Fruit fly (Drosophila melanogaster) whole organism, embryonic: Measurements from ENCODE around the gene Der-2.

Experiments used
- Atf3 ChIP-seq: fragments of 200-800 bp; sonication (Bioruptor generic); optimal IDR thresholded peaks from 3 replicates; lab custom pipeline; 2016; ENCODE audit warnings: missing biosample characterization, missing genetic modification characterization
- BEAF-32 ChIP-seq: fragments of 200-800 bp; sonication (Bioruptor generic); optimal IDR thresholded peaks from 3 replicates; lab custom pipeline; 2017; ENCODE audit warnings: missing biosample characterization, missing genetic modification characterization, mild to moderate bottlenecking, moderate library complexity, missing genetic modification reagents
- CG12299 ChIP-seq: fragments of 200-800 bp; sonication (Bioruptor generic); optimal IDR thresholded peaks from 2 replicates; lab custom pipeline; 2018; ENCODE audit warnings: missing biosample characterization, mild to moderate bottlenecking, missing genetic modification characterization
- CG12942 ChIP-seq: fragments of 200-800 bp; sonication (Bioruptor generic); optimal IDR thresholded peaks from 3 replicates; lab custom pipeline; 2016; ENCODE audit warnings: missing biosample characterization, missing genetic modification characterization
- CG14441 ChIP-seq: fragments of 200-800 bp; sonication (Bioruptor generic); IDR thresholded peaks from 2 replicates; pipeline ENCODE4 v1.3.6; 2022; ENCODE audit warnings: missing biosample characterization, missing genetic modification characterization
- CG14710 ChIP-seq: fragments of 200-800 bp; sonication (Bioruptor generic); optimal IDR thresholded peaks from 3 replicates; lab custom pipeline; 2019; ENCODE audit warnings: missing biosample characterization, mild to moderate bottlenecking, missing genetic modification characterization, moderate library complexity
- CG14860 ChIP-seq: fragments of 200-800 bp; sonication (Bioruptor generic); IDR thresholded peaks from 3 replicates; pipeline ENCODE4 v1.3.6; 2022; ENCODE audit warnings: missing biosample characterization, missing genetic modification characterization; ENCODE audit not compliant: partially characterized antibody
- CG14965 ChIP-seq: fragments of 200-800 bp; sonication (Bioruptor generic); optimal IDR thresholded peaks from 2 replicates; lab custom pipeline; 2016; ENCODE audit warnings: missing biosample characterization, missing genetic modification characterization, borderline replicate concordance
- CG1602 ChIP-seq: fragments of 200-800 bp; sonication (Bioruptor generic); optimal IDR thresholded peaks from 3 replicates; lab custom pipeline; 2016; ENCODE audit warnings: missing biosample characterization, missing genetic modification characterization
- CG18262 ChIP-seq: fragments of 200-800 bp; optimal IDR thresholded peaks from 3 replicates; lab custom pipeline; 2019; ENCODE audit warnings: missing biosample characterization, mild to moderate bottlenecking, missing genetic modification characterization, moderate library complexity
- CG18476 ChIP-seq: fragments of 200-800 bp; sonication (Bioruptor generic); optimal IDR thresholded peaks from 2 replicates; lab custom pipeline; 2016; ENCODE audit warnings: missing biosample characterization, mild to moderate bottlenecking, missing genetic modification characterization
- CG2875 ChIP-seq: fragments of 200-800 bp; sonication (Bioruptor generic); optimal IDR thresholded peaks from 2 replicates; lab custom pipeline; 2017; ENCODE audit warnings: missing biosample characterization, mild to moderate bottlenecking, missing genetic modification characterization, missing genetic modification reagents
- CG3847 ChIP-seq: fragments of 200-800 bp; sonication (Bioruptor generic); IDR thresholded peaks from 2 replicates; pipeline ENCODE4 v1.3.6; 2022; ENCODE audit warnings: missing biosample characterization, missing genetic modification characterization
- CG6791 ChIP-seq: fragments of 200-800 bp; sonication (Bioruptor generic); IDR thresholded peaks from 3 replicates; pipeline ENCODE4 v1.3.6; 2022; ENCODE audit warnings: missing biosample characterization, missing genetic modification characterization; ENCODE audit not compliant: partially characterized antibody
- CG6854 ChIP-seq: fragments of 200-800 bp; sonication (Bioruptor generic); optimal IDR thresholded peaks from 3 replicates; lab custom pipeline; 2017; ENCODE audit warnings: missing biosample characterization, mild to moderate bottlenecking, missing genetic modification characterization
- CG8924 ChIP-seq: fragments of 200-800 bp; optimal IDR thresholded peaks from 3 replicates; lab custom pipeline; 2019; ENCODE audit warnings: missing biosample characterization, mild to moderate bottlenecking, missing genetic modification characterization, moderate library complexity
- CG9727 ChIP-seq: fragments of 200-800 bp; sonication (Bioruptor generic); optimal IDR thresholded peaks from 3 replicates; lab custom pipeline; 2017; ENCODE audit warnings: missing biosample characterization, mild to moderate bottlenecking, missing genetic modification characterization
- D19A ChIP-seq: fragments of 200-800 bp; optimal IDR thresholded peaks from 3 replicates; lab custom pipeline; 2019; ENCODE audit warnings: missing biosample characterization, mild to moderate bottlenecking, missing genetic modification characterization, moderate library complexity
- Dip2 ChIP-seq: fragments of 200-800 bp; sonication (Bioruptor generic); IDR thresholded peaks from 2 replicates; pipeline ENCODE4 v1.3.6; 2022; ENCODE audit warnings: missing biosample characterization, missing genetic modification characterization
- Ets65A ChIP-seq: fragments of 200-800 bp; sonication (Bioruptor generic); peaks from one replicate; lab custom pipeline; 2016; ENCODE audit warnings: missing biosample characterization, missing genetic modification characterization
- Fer1 ChIP-seq: fragments of 200-800 bp; sonication (Bioruptor generic); optimal IDR thresholded peaks from 2 replicates; lab custom pipeline; 2017; ENCODE audit warnings: missing biosample characterization, mild to moderate bottlenecking, missing genetic modification characterization
- Fer3 ChIP-seq: fragments of 200-800 bp; sonication (Bioruptor generic); optimal IDR thresholded peaks from 2 replicates; lab custom pipeline; 2018; ENCODE audit warnings: missing biosample characterization, mild to moderate bottlenecking, missing genetic modification characterization, moderate library complexity
- Gug ChIP-seq: fragments of 200-800 bp; sonication (Bioruptor generic); IDR thresholded peaks from 4 replicates; pipeline ENCODE4 v1.3.6; 2022; ENCODE audit warnings: missing biosample characterization, missing genetic modification characterization
- HHEX ChIP-seq: fragments of 200-800 bp; sonication (Bioruptor generic); optimal IDR thresholded peaks from 3 replicates; lab custom pipeline; 2017; ENCODE audit warnings: missing biosample characterization, mild to moderate bottlenecking, missing genetic modification characterization, missing genetic modification reagents
- HLH4C ChIP-seq: fragments of 200-800 bp; sonication (Bioruptor generic); IDR thresholded peaks from 3 replicates; pipeline ENCODE4 v1.3.6; 2022; ENCODE audit warnings: missing biosample characterization, missing genetic modification characterization; ENCODE audit not compliant: partially characterized antibody
- Lim3 ChIP-seq: fragments of 200-800 bp; sonication (Bioruptor generic); IDR thresholded peaks from 2 replicates; pipeline ENCODE4 v1.3.6; 2022; ENCODE audit warnings: missing biosample characterization, missing genetic modification characterization
- Mes4 ChIP-seq: fragments of 200-800 bp; sonication (Bioruptor generic); optimal IDR thresholded peaks from 2 replicates; lab custom pipeline; 2016; ENCODE audit warnings: missing biosample characterization, missing genetic modification characterization
- NC2α ChIP-seq: fragments of 200-800 bp; sonication (Bioruptor generic); optimal IDR thresholded peaks from 2 replicates; lab custom pipeline; 2016; ENCODE audit warnings: missing biosample characterization, missing genetic modification characterization
- NFAT ChIP-seq: fragments of 200-800 bp; sonication (Bioruptor generic); IDR thresholded peaks from 2 replicates; pipeline ENCODE4 v1.3.6; 2022; ENCODE audit warnings: missing biosample characterization, missing genetic modification characterization
- Nf-YC ChIP-seq: fragments of 200-800 bp; optimal IDR thresholded peaks from 3 replicates; lab custom pipeline; 2019; ENCODE audit warnings: missing biosample characterization, mild to moderate bottlenecking, missing genetic modification characterization, moderate library complexity
- NfI ChIP-seq: fragments of 200-800 bp; sonication (Bioruptor generic); optimal IDR thresholded peaks from 3 replicates; lab custom pipeline; 2018; ENCODE audit warnings: missing biosample characterization, mild to moderate bottlenecking, missing genetic modification characterization, moderate library complexity
- Oli ChIP-seq: fragments of 200-800 bp; sonication (Bioruptor generic); optimal IDR thresholded peaks from 2 replicates; lab custom pipeline; 2018; ENCODE audit warnings: missing biosample characterization, mild to moderate bottlenecking, missing genetic modification characterization, moderate library complexity
- Optix ChIP-seq: fragments of 200-800 bp; sonication (Bioruptor generic); IDR thresholded peaks from 3 replicates; pipeline ENCODE4 v1.3.6; 2022; ENCODE audit warnings: missing biosample characterization, missing genetic modification characterization
- br ChIP-seq: fragments of >200 bp; optimal IDR thresholded peaks from 2 replicates; lab custom pipeline; 2017
- bsh ChIP-seq, 2 experiments: fragments of 200-800 bp; sonication (Bioruptor generic); optimal IDR thresholded peaks; 2 replicates each; lab custom pipeline; 2017 to 2018; ENCODE audit warnings: mild to moderate bottlenecking in 2 of 2, missing biosample characterization in 2 of 2, missing genetic modification characterization in 2 of 2, moderate library complexity in 1 of 2
- chif ChIP-seq, 2 experiments: fragments of 200-800 bp; sonication (Bioruptor generic); optimal IDR thresholded peaks; 3 replicates each; lab custom pipeline; 2016; ENCODE audit warnings: missing biosample characterization in 2 of 2, missing genetic modification characterization in 2 of 2
- crol ChIP-seq: fragments of 200-800 bp; sonication (Bioruptor generic); IDR thresholded peaks from 2 replicates; pipeline ENCODE4 v1.3.6; 2022; ENCODE audit warnings: missing biosample characterization, missing genetic modification characterization
- da ChIP-seq: fragments of 200-800 bp; sonication (Bioruptor generic); optimal IDR thresholded peaks from 2 replicates; lab custom pipeline; 2016; ENCODE audit warnings: missing biosample characterization, missing genetic modification characterization
- dan ChIP-seq: fragments of 200-800 bp; sonication (Bioruptor generic); IDR thresholded peaks from 2 replicates; pipeline ENCODE4 v1.3.6; 2022; ENCODE audit warnings: missing biosample characterization, missing genetic modification characterization
- dpn ChIP-seq, 2 experiments: fragments of 200-800 bp; sonication (Bioruptor generic); optimal IDR thresholded peaks; 3 replicates each; lab custom pipeline; 2016; ENCODE audit warnings: missing biosample characterization in 2 of 2, missing genetic modification characterization in 2 of 2
- ems ChIP-seq: fragments of 200-800 bp; sonication (Bioruptor generic); optimal IDR thresholded peaks from 3 replicates; lab custom pipeline; 2016; ENCODE audit warnings: missing biosample characterization, missing genetic modification characterization
- gce ChIP-seq: fragments of 200-800 bp; sonication (Bioruptor generic); IDR thresholded peaks from 3 replicates; pipeline ENCODE4 v1.3.6; 2022; ENCODE audit warnings: missing biosample characterization, missing genetic modification characterization
- inv ChIP-seq: fragments of 200-800 bp; sonication (Bioruptor generic); IDR thresholded peaks from 2 replicates; pipeline ENCODE4 v1.3.6; 2022; ENCODE audit warnings: missing biosample characterization, missing genetic modification characterization; ENCODE audit not compliant: partially characterized antibody
- lab ChIP-seq: fragments of 200-800 bp; sonication (Bioruptor generic); optimal IDR thresholded peaks from 3 replicates; lab custom pipeline; 2017; ENCODE audit warnings: missing biosample characterization, missing genetic modification characterization, mild to moderate bottlenecking, moderate library complexity, missing genetic modification reagents
- lmd ChIP-seq: fragments of 200-800 bp; sonication (Bioruptor generic); IDR thresholded peaks from 2 replicates; pipeline ENCODE4 v1.3.6; 2022; ENCODE audit warnings: missing biosample characterization, missing genetic modification characterization
- mam ChIP-seq: fragments of 200-800 bp; sonication (Bioruptor generic); optimal IDR thresholded peaks from 3 replicates; lab custom pipeline; 2016; ENCODE audit warnings: missing biosample characterization, missing genetic modification characterization
- nau ChIP-seq: fragments of 200-800 bp; sonication (Bioruptor generic); optimal IDR thresholded peaks from 3 replicates; lab custom pipeline; 2017; ENCODE audit warnings: missing biosample characterization, mild to moderate bottlenecking, missing genetic modification characterization, missing genetic modification reagents
- nerfin-1 ChIP-seq: fragments of 200-800 bp; sonication (Bioruptor generic); optimal IDR thresholded peaks from 3 replicates; lab custom pipeline; 2019; ENCODE audit warnings: missing biosample characterization, mild to moderate bottlenecking, missing genetic modification characterization, moderate library complexity
- otp ChIP-seq: fragments of 200-800 bp; sonication (Bioruptor generic); IDR thresholded peaks from 3 replicates; pipeline ENCODE4, ENCODE4 v1.3.6; 2022; ENCODE audit warnings: missing biosample characterization, missing genetic modification characterization

Gene Der-2

DNA sequence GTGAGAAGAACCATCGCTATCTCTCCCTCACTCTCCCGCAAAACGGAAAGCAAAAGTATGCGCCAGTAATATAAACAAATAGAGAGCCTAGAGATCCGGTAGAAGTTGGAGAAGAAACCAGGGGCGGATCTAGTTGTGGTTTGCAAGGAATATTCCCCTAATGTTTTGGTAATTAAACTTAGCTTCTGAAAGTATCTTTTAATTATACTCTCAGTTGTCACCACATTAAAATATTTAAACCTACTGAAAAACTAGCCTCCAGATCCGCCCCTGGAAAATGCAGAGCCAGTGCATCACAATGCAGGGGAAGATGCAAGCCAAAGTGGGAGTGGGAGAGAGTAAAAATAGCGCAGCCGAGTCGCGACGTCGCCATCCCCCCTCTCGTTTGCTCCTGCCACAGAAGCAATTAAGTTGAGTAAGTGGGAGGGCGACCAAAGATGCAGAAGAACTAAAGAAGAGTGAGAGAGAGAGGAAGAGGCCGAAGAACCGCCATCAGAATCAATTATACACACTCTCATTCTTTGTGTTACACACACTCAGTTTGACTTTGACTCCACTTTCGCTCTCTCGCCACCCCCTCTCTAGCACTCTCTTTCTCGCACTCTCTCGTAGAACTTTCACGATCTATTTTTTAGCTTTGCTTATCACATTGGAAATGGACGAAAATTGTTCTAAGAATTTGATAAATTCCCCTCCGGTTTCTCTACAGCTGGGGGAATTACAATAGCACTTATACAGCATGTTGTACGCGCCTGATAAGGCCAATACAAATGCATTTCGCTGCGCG is 34.6 kb downstream of the Der-2 start:
- TF ChIP-seq CG1602 (GFP tag; lab: Kevin White, UChicago) (peak; percentile 92), NFAT (peak; percentile 75), CG18476 (GFP tag; lab: Kevin White, UChicago) (peak; percentile 85), Mes4 (GFP tag; lab: Kevin White, UChicago) (peak; percentile 78), Atf3 (GFP tag; lab: Kevin White, UChicago) (peak; percentile 95), Optix (GFP tag; lab: Robert Waterston, UW) (peak; percentile 94), Gug (GFP tag; lab: Robert Waterston, UW) (peak; percentile 97), Oli (tag; lab: Kevin White, UChicago) (peak; percentile 93), lmd (peak; percentile 96), NfI (GFP tag; lab: Kevin White, UChicago) (peak; percentile 91), Ets65A (GFP tag; lab: Kevin White, UChicago) (peak; percentile 100), lab (GFP tag; lab: Kevin White, UChicago) (peak; percentile 85), CG8924 (tag; lab: Kevin White, UChicago) (peak; percentile 95), CG14860 (peak; percentile 64), br (no peak), Dip2 (peak; percentile 62), HLH4C (peak; percentile 67), inv (GFP tag; lab: Robert Waterston, UW) (peak; percentile 65; the same call in 1 of the 2 replicates), Nf-YC (tag; lab: Kevin White, UChicago) (peak; percentile 70), CG3847 (GFP tag; lab: Robert Waterston, UW) (peak; percentile 79), dpn (GFP tag; optimal IDR thresholded peaks at IDR 0.05; lab: Kevin White, UChicago) (peak; percentile 92 to 95), CG18262 (tag; lab: Kevin White, UChicago) (peak; percentile 97), Lim3 (GFP tag; lab: Robert Waterston, UW) (peak; percentile 66; the same call in 1 of the 2 replicates), chif (GFP tag; optimal IDR thresholded peaks at IDR 0.05; lab: Kevin White, UChicago) (peak; percentile 93 to 96), CG12299 (tag; lab: Kevin White, UChicago) (peak; percentile 83), CG14710 (peak; percentile 95), bsh (GFP tag; optimal IDR thresholded peaks at IDR 0.05; lab: Kevin White, UChicago) (peak; percentile 95 to 99), dan (GFP tag; lab: Robert Waterston, UW) (peak; percentile 96), da (peak; percentile 80), CG2875 (GFP tag; lab: Kevin White, UChicago) (peak; percentile 93), NC2α (GFP tag; lab: Kevin White, UChicago) (peak; percentile 87), CG14965 (peak; percentile 73), nerfin-1 (tag; lab: Kevin White, UChicago) (peak; percentile 97), BEAF-32 (no peak), crol (GFP tag; lab: Robert Waterston, UW) (peak; percentile 90), Fer1 (GFP tag; lab: Kevin White, UChicago) (peak; percentile 45), CG12942 (peak; percentile 85), HHEX (GFP tag; lab: Kevin White, UChicago) (peak; percentile 90), gce (GFP tag; lab: Robert Waterston, UW) (peak; percentile 96), mam (GFP tag; lab: Kevin White, UChicago) (peak; percentile 90), CG14441 (GFP tag; lab: Robert Waterston, UW) (peak; percentile 91), CG6791 (GFP tag; lab: Robert Waterston, UW) (peak; percentile 75), Fer3 (tag; lab: Kevin White, UChicago) (peak; percentile 88), CG6854 (GFP tag; lab: Kevin White, UChicago) (peak; percentile 47), CG9727 (GFP tag; lab: Kevin White, UChicago) (peak; percentile 92), ems (GFP tag; lab: Kevin White, UChicago) (peak; percentile 93), D19A (peak; percentile 92), otp (GFP tag; lab: Robert Waterston, UW) (peak; percentile 97), nau (GFP tag; lab: Kevin White, UChicago) (peak; percentile 77)
